Worm (Caenorhabditis elegans): Measurements from ENCODE around the gene gei-1.

The gei-1 gene

ce11 chrIII:3404354-3404913 lies 59.8 kb downstream of the gei-1 start, which contains the start of the genes npp-9 and F59A2.5 (continued):
- TF ChIP-seq mxl-3 (GFP tag; optimal IDR thresholded peaks at IDR 0.05) (no peak), daf-8 (GFP tag; IDR thresholded peaks at IDR 0.05) (no peak), F37D6.2 (tag; optimal IDR thresholded peaks at IDR 0.05) (no peak), zfp-3 (GFP tag; conservative IDR thresholded peaks at IDR 0.05) (no peak), ztf-7 (tag; optimal IDR thresholded peaks at IDR 0.05) (no peak), nhr-111 (GFP tag; optimal IDR thresholded peaks at IDR 0.05) (no peak), lsy-2 (tag; optimal IDR thresholded peaks at IDR 0.05) (peak in 1 of 2 experiments; percentile 76), nhr-237 (tag; optimal IDR thresholded peaks at IDR 0.05) (no peak), hif-1 (tag; optimal IDR thresholded peaks at IDR 0.05) (no peak), mdl-1 (tag; optimal IDR thresholded peaks at IDR 0.05) (peak in 1 of 2 experiments; percentile 42), nhr-10 (tag; optimal IDR thresholded peaks at IDR 0.05) (no peak), ceh-20 (GFP tag; IDR thresholded peaks at IDR 0.05) (no peak), set-16 (GFP tag; IDR thresholded peaks at IDR 0.05) (no peak), nhr-77 (tag; optimal IDR thresholded peaks at IDR 0.05) (peak; percentile 57), aha-1 (tag) (peak; percentile 86), ama-1 (optimal IDR thresholded peaks at IDR 0.05) (no peak), fos-1 (tag; optimal IDR thresholded peaks at IDR 0.05) (no peak), vab-7 (GFP tag; IDR thresholded peaks at IDR 0.05) (no peak), ceh-82 (tag; optimal IDR thresholded peaks at IDR 0.05) (no peak), ces-1 (GFP tag; optimal IDR thresholded peaks at IDR 0.05) (no peak), dmd-9 (GFP tag; IDR thresholded peaks at IDR 0.05) (no peak), nhr-25 (tag; optimal IDR thresholded peaks at IDR 0.05; ENCODE audit: borderline replicate concordance, insufficient read depth) (no peak), daf-16 (GFP tag; optimal IDR thresholded peaks at IDR 0.05) (no peak), daf-16 (tag; optimal IDR thresholded peaks at IDR 0.05) (no peak), ZK546.5 (tag; optimal IDR thresholded peaks at IDR 0.05) (no peak), unc-130 (GFP tag; optimal IDR thresholded peaks at IDR 0.05) (peak; percentile 46), hmg-1.1 (GFP tag; IDR thresholded peaks at IDR 0.05) (no peak), snpc-4 (tag; optimal IDR thresholded peaks at IDR 0.05) (no peak), tag-97 (GFP tag; IDR thresholded peaks at IDR 0.05) (no peak), duxl-1 (tag; optimal IDR thresholded peaks at IDR 0.05; ENCODE audit: poor library complexity) (no peak), zip-11 (GFP tag; IDR thresholded peaks at IDR 0.05) (no peak), ceh-32 (tag; optimal IDR thresholded peaks at IDR 0.05; ENCODE audit: poor library complexity) (no peak), lin-15B (tag; optimal IDR thresholded peaks at IDR 0.05) (no peak), D1046.2 (GFP tag; IDR thresholded peaks at IDR 0.05) (no peak), pqm-1 (tag; optimal IDR thresholded peaks at IDR 0.05) (no peak), egl-27 (tag; optimal IDR thresholded peaks at IDR 0.05) (no peak), nhr-76 (tag; optimal IDR thresholded peaks at IDR 0.05) (no peak), jun-1 (tag; optimal IDR thresholded peaks at IDR 0.05) (no peak), aly-2 (tag; optimal IDR thresholded peaks at IDR 0.05) (no peak), dve-1 (tag; optimal IDR thresholded peaks at IDR 0.05; ENCODE audit: insufficient read depth) (peak; percentile 19), dmd-6 (GFP tag; IDR thresholded peaks at IDR 0.05) (no peak), ctbp-1 (GFP tag; IDR thresholded peaks at IDR 0.05) (no peak), nhr-41 (GFP tag; IDR thresholded peaks at IDR 0.05) (no peak), lin-1 (GFP tag; IDR thresholded peaks at IDR 0.05) (no peak), ztf-11 (tag; optimal IDR thresholded peaks at IDR 0.05) (no peak), rbr-2 (tag; optimal IDR thresholded peaks at IDR 0.05) (peak; percentile 0), ZK337.2 (GFP tag; IDR thresholded peaks at IDR 0.05) (no peak), madf-9 (GFP tag; conservative IDR thresholded peaks at IDR 0.05) (no peak), mep-1 (tag; optimal IDR thresholded peaks at IDR 0.05) (peak; percentile 36), unc-39 (tag; optimal IDR thresholded peaks at IDR 0.05) (no peak), arid-1 (GFP tag; conservative IDR thresholded peaks at IDR 0.05) (no peak), nhr-42 (GFP tag; IDR thresholded peaks at IDR 0.05) (no peak), Y75B8A.6 (GFP tag; IDR thresholded peaks at IDR 0.05) (no peak)

All from whole organism, L4 larva.